Worm (Caenorhabditis elegans): ENCODE results near the gene ncx-10.

ncx-10 gene

DNA sequence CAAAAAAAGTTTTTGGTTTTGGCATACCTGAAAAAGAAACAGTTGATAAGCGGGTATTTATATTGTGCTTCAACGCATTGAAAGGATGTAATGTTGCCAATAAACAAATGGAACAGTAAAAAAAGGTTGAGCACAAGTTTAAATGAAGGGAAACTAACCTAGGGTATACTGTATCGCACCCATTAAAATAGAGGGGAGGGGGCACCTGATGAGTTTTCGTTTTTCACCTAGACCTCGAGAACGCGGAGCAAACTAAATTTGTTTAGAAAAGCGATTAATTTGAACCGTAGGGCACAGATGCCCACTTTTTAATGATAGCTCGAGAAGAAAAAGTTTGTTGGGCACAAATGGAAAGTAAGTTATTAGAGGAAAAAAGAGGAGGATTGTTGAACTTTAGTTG is at the start of gene ncx-10:
ncx-10 (minus strand) TSS at position 101 of the 400 bp plus-strand sequence.
- TF ChIP-seq unc-62 (GFP tag; optimal IDR thresholded peaks at IDR 0.05): no peak

ce11 chrV:7980993-7981595 is 48.2 kb upstream of the ncx-10 start, which contains the start of gene F26D11.1:
F26D11.1 (plus strand) TSS chrV:7981545.
- no peak for TF ChIP-seq unc-62 (GFP tag; optimal IDR thresholded peaks at IDR 0.05)

ce11 chrV:7980370-7980987 is 47.6 kb upstream of the ncx-10 start:
- TF ChIP-seq unc-62 (GFP tag; optimal IDR thresholded peaks at IDR 0.05): no peak

DNA sequence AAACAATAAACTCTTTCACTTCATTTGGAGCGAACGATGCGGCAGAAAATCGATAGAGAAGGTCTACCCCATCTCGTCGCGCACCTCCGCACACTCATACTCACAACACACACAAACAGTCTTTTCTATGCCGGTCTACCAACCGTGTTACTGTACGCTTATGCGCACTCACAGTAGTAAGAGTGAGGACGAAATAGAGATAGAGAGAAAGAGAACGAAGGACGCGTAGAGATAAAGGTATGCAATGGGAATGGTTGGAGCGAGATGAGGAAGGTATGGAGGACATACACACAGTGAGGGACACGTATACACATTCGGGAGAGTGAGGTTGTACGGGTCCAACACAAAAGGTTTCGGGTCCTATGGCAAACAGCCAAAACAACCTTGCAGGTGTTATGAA is 45.9 kb upstream of the ncx-10 start:
- TF ChIP-seq unc-62 (GFP tag; optimal IDR thresholded peaks at IDR 0.05): no peak

DNA sequence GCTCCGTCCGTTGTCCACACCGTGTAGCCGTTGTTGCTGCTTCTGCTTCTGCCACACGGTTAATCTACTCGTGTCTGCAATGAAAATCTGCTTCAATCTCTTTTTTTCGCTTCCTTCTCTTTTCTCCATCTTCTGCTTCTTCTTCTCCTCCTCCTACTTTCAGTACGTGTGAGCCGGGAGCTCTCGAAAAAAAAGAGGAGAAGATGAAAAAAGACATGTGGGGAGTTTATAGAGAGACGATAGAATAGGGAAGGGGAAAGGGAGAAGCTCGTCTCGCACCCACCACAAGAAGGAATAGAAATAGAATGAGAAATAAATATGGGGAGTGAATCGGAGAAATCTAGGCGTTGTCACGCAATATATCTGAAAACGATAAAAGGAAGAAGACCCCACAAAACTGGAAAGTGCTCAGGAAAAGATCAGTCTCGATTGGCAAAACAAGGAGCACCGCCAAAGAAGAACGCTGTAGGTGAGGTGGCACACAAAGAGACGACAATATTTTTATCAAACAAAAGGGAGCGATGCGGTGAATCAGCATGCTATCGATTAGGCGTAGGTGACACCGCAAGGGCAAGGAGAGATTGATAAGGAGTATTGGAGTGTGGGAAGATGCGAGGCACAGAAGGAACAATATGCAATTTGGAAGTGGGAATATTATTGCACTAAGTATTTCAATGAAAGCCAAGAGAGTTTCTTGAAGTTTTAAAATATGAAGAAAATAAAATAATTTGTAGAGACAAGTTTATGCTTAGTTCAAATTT is 45.0 kb upstream of the ncx-10 start, which contains the start of gene let-413:
let-413 (minus strand) TSS at position 76 of the 761 bp plus-strand sequence.
- no peak for TF ChIP-seq unc-62 (GFP tag; optimal IDR thresholded peaks at IDR 0.05)

DNA sequence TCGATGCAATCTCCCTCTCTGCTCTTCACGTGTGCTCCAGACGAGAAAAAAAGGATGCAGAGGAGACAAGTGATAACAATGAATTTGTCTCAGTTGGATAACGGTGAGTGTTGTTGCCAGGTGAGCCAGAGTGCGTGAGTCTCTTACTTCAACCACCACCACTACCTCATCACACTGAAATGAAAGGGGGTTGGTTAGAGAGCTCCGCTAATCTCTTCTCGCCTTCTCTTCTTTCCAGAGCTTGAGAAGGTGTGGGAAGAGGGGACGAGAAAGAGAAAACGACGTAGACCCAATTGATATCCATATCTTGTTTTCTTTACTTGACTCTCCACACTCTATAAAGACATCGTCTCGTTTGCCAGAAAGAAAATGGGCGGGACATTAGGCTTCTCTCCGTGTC is 38.5 kb upstream of the ncx-10 start:
- no peak for TF ChIP-seq unc-62 (GFP tag; optimal IDR thresholded peaks at IDR 0.05)

ce11 chrV:7970519-7970918 is 37.6 kb upstream of the ncx-10 start:
- no peak for TF ChIP-seq unc-62 (GFP tag; optimal IDR thresholded peaks at IDR 0.05)

DNA sequence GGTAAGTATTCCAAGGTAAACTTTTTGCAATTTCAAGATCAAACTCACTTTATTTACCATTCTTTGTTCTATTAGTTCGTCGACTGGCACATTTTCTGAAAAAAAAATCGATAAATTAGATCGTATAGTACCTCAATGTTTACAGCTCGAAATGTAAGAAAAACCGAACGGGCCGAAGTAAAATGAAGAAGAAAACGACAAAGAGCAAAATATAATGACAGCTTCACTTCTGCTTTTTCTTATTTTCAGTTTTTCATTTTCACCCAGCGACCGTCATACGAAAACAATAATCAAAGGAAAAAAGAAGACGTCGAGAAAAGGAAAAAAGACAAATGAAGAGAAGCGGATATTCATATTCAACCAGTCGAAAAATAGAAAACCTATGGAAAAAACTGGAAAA is 36.2 kb upstream of the ncx-10 start, which contains the start of gene che-7:
che-7 (minus strand) TSS at position 101 of the 400 bp plus-strand sequence.
- no peak for TF ChIP-seq unc-62 (GFP tag; optimal IDR thresholded peaks at IDR 0.05)

ce11 chrV:7964429-7964828 is 31.5 kb upstream of the ncx-10 start:
- no peak for TF ChIP-seq unc-62 (GFP tag; optimal IDR thresholded peaks at IDR 0.05)

ce11 chrV:7958740-7959320 is 25.9 kb upstream of the ncx-10 start, which contains the start of the genes clec-217 and F26D11.2:
clec-217 (minus strand) TSS chrV:7958840.
F26D11.2 (plus strand) TSS chrV:7959270.
- no peak for TF ChIP-seq unc-62 (GFP tag; optimal IDR thresholded peaks at IDR 0.05)

DNA sequence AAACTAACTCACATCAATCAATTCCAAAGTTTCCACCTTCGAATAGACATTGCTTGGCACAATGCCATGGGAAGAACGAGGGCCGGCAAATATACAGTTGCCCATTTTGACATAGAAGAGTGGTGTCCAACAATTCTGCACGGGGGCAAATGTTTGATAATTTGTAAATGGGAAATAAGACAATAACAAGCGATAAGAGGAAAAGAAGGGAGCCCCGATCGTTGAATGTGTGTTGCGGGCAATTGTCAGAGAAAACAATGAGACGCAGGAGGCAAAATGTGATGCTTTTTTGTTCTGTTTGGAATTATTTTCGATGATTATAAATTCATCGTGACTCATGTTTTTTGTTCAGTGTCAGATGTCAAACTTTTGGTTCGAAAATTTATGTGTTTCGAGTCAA is 23.3 kb upstream of the ncx-10 start, which contains the start of gene pals-34:
pals-34 (minus strand) TSS at position 280 of the 400 bp plus-strand sequence.
- TF ChIP-seq unc-62 (GFP tag; optimal IDR thresholded peaks at IDR 0.05): no peak

ce11 chrV:7955168-7955567 is 22.3 kb upstream of the ncx-10 start, which contains the start of gene F26D11.12:
F26D11.12 (minus strand) TSS chrV:7955312.
- TF ChIP-seq unc-62 (GFP tag; optimal IDR thresholded peaks at IDR 0.05): no peak

DNA sequence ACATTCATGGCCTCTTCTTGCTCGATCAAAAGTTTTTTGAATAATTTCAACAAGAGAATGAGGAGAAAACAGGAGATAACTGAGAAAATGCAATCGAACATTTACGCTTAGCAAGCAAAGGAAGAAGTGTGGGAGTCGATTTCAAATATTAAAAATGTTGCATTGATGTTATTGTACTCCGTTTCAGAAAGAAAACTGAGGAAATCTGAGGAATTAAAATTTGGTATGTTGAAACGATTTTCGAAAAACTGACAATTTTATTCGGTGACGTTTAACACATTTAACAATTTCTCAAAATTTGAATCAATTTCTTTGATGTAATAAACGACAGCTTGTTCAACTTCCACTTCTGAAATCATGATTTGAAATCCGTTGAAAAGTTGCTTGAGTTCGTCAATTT is 21.7 kb upstream of the ncx-10 start, which contains the start of gene F26D11.13:
F26D11.13 (minus strand) TSS at position 101 of the 400 bp plus-strand sequence.
- TF ChIP-seq unc-62 (GFP tag; optimal IDR thresholded peaks at IDR 0.05): no peak

DNA sequence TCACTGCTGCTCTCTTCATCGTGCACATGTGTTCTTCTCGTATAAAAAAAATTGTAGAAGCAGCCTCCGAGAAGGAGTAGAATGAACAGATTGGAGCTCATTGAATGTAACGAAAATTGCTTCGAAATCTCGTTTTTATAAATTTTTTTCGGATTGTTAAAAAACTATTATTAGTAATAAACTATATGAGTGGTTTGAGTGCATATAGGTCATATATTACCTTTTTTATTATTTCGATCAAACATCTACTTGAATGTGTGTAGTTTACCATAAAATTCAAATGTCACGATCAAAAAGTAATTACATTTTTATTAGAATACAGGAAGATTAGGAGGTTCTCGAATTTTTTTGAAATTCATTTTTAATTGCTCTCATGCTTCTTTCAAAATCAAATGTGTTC is 20.0 kb upstream of the ncx-10 start, which contains the start of gene clec-216:
clec-216 (minus strand) TSS at position 101 of the 400 bp plus-strand sequence.
- no peak for TF ChIP-seq unc-62 (GFP tag; optimal IDR thresholded peaks at IDR 0.05)

ce11 chrV:7946229-7946628 is 13.3 kb upstream of the ncx-10 start:
- TF ChIP-seq unc-62 (GFP tag; optimal IDR thresholded peaks at IDR 0.05): no peak

- TF ChIP-seq unc-62 (GFP tag; optimal IDR thresholded peaks at IDR 0.05): no peak
These were observed 10.7 kb upstream of the ncx-10 start, which contains the start of gene Y97E10B.1 for ce11 chrV:7943568-7943967. Y97E10B.1 (plus strand) TSS chrV:7943868.

All from whole organism, dauer.